Worm (Caenorhabditis elegans): ENCODE data around the gene F19G12.4.

The F19G12.4 gene

DNA sequence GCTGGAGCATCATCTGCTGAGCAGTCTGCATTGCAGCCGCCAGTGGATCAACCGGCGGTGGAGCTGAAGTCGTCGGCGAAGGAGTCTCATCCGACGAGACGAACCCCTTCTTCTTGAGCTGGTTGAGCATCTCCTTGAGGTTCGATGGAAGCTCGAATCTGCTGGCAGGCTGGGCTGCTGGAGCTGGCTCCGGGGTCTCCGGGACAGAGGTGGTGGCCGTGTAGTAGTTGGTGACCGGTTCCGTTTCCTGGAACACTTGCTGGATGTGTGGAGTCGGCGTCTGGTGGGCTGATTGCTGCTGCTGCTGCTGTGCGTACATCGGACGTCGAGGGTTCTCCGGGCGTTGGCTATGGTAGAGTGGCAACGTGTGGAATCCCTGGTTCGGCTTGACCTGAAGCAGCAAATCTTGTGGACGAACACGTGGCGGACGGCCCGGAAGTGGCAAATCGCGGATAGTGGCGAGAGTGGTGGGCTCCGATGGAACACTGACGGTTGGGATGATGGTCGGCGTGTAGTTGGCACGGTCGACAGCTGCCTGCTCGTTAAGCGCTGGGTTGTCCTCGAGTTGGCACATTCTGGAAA lies 24.6 kb downstream of the F19G12.4 start:
- no peak for TF ChIP-seq egl-43 (GFP tag; IDR thresholded peaks at IDR 0.05)
- no peak for TF ChIP-seq mxl-2 (GFP tag; conservative IDR thresholded peaks at IDR 0.05)
- TF ChIP-seq ztf-11 (tag; optimal IDR thresholded peaks at IDR 0.05): no peak
- TF ChIP-seq R02D3.7 (tag; optimal IDR thresholded peaks at IDR 0.05): no peak
- peak; percentile 93 for TF ChIP-seq set-16 (GFP tag; IDR thresholded peaks at IDR 0.05)
- TF ChIP-seq aha-1 (tag): peak; percentile 15

DNA sequence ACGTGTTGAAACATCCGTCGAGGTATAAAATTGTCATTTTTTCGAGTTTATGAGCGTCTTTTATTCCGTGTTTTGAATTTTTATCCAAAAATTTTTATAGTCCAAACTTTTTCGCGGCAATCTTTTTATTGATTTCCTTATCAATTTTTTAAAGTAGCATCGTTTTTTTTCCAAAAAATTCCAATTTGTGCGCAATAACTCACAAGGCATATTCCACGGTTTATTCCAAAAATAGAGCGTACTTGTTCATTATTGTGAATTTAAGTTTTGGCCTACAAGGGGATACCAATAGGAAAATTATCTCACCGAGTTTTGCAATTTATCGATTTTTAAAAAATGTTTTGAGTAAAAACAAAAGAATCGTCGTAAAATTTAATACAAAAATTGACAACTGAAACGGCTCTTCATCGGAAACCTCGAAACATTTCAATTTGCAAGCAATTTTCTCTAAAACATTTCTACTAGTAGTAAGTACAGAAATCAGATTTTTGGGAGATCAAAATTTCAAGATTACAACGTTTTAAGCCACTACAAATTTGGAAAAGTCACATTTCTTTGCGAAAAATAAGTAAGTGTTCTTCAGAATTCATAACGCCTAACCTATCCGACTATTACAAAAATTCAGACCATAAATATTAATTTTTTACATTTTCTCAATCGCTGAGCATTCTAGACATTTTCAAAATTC lies 26.6 kb downstream of the F19G12.4 start:
- TF ChIP-seq aha-1 (tag) (peak; percentile 68), D1046.2 (GFP tag; IDR thresholded peaks at IDR 0.05) (no peak), ZK546.5 (tag; optimal IDR thresholded peaks at IDR 0.05) (no peak), nhr-77 (tag; optimal IDR thresholded peaks at IDR 0.05) (peak; percentile 61), mep-1 (tag; optimal IDR thresholded peaks at IDR 0.05) (peak; percentile 0), mdt-29 (GFP tag; IDR thresholded peaks at IDR 0.05) (no peak), hif-1 (tag; optimal IDR thresholded peaks at IDR 0.05) (peak in 1 of 2 experiments; percentile 17), nhr-102 (tag; optimal IDR thresholded peaks at IDR 0.05) (peak; percentile 55), unc-62 (GFP tag; optimal IDR thresholded peaks at IDR 0.05 in 1 of 2) (peak in 1 of 2 experiments; percentile 89), unc-62 (tag; optimal IDR thresholded peaks at IDR 0.05) (no peak), duxl-1 (tag; optimal IDR thresholded peaks at IDR 0.05; ENCODE audit: poor library complexity) (peak; percentile 8), lin-38 (GFP tag; IDR thresholded peaks at IDR 0.05) (peak; percentile 10; the same call in 1 of the 2 replicates), Y5F2A.4 (GFP tag; optimal IDR thresholded peaks at IDR 0.05) (no peak), dmd-8 (GFP tag; IDR thresholded peaks at IDR 0.05) (no peak), daf-16 (GFP tag; optimal IDR thresholded peaks at IDR 0.05) (no peak), daf-16 (tag; optimal IDR thresholded peaks at IDR 0.05) (peak; percentile 37), daf-8 (GFP tag; IDR thresholded peaks at IDR 0.05) (no peak)

DNA sequence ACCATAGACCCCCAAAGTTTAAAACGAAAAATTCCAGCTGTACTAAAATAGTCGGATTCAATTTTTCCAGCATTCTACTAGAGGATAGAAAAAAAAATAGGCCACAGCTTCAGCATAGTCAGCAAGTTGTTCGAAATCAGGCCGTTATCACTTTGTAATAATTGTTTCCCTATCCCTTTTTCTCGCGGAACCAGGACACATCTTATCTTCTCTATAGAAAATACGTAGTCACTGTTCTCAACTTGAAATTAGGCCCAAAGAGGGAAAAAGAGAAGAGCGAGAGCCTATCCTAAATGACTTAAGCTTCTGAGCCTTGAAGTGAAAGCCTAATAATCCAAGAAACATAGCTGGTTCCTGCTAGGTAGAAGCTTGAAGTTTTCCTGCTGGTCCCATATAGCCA lies 28.6 kb downstream of the F19G12.4 start:
- TF ChIP-seq egl-27 (tag; optimal IDR thresholded peaks at IDR 0.05) (no peak), rbr-2 (tag; optimal IDR thresholded peaks at IDR 0.05) (no peak), nhr-6 (tag; optimal IDR thresholded peaks at IDR 0.05) (no peak), Y5F2A.4 (GFP tag; optimal IDR thresholded peaks at IDR 0.05) (no peak), daf-12 (tag; optimal IDR thresholded peaks at IDR 0.05) (no peak), daf-16 (GFP tag; optimal IDR thresholded peaks at IDR 0.05) (no peak), daf-16 (tag; optimal IDR thresholded peaks at IDR 0.05) (peak; percentile 3), skn-1 (tag; optimal IDR thresholded peaks at IDR 0.05) (no peak), hmg-1.1 (GFP tag; IDR thresholded peaks at IDR 0.05) (no peak), lin-1 (GFP tag; IDR thresholded peaks at IDR 0.05) (no peak), lin-39 (tag; optimal IDR thresholded peaks at IDR 0.05) (no peak), dmd-6 (GFP tag; IDR thresholded peaks at IDR 0.05) (no peak), snpc-1.2 (GFP tag; IDR thresholded peaks at IDR 0.05) (no peak), Y48G9A.11 (GFP tag; IDR thresholded peaks at IDR 0.05) (no peak), lin-13 (GFP tag; optimal IDR thresholded peaks at IDR 0.05) (no peak), ctbp-1 (GFP tag; IDR thresholded peaks at IDR 0.05) (no peak), nhr-41 (GFP tag; IDR thresholded peaks at IDR 0.05) (no peak), unc-62 (GFP tag; optimal IDR thresholded peaks at IDR 0.05 in 1 of 2) (no peak), unc-62 (tag; optimal IDR thresholded peaks at IDR 0.05) (no peak), gei-8 (GFP tag; optimal IDR thresholded peaks at IDR 0.05) (no peak), php-3 (GFP tag; IDR thresholded peaks at IDR 0.05) (0 out of 2 replicates have a peak, but pooled peaks have one; percentile 9), zip-11 (GFP tag; IDR thresholded peaks at IDR 0.05) (no peak), ztf-7 (tag; optimal IDR thresholded peaks at IDR 0.05) (no peak), spr-1 (tag; optimal IDR thresholded peaks at IDR 0.05) (peak; percentile 0), mdl-1 (tag; optimal IDR thresholded peaks at IDR 0.05) (no peak), dve-1 (tag; optimal IDR thresholded peaks at IDR 0.05; ENCODE audit: insufficient read depth) (peak; percentile 33), lir-3 (tag; optimal IDR thresholded peaks at IDR 0.05) (no peak), pqm-1 (tag; optimal IDR thresholded peaks at IDR 0.05) (no peak), madf-5 (GFP tag; IDR thresholded peaks at IDR 0.05) (no peak), F49E8.2 (tag; optimal IDR thresholded peaks at IDR 0.05; ENCODE audit: borderline replicate concordance) (no peak), Y105C5A.15 (GFP tag; IDR thresholded peaks at IDR 0.05) (no peak)
